Worm (Caenorhabditis elegans) whole organism, late embryonic: ENCODE measurements around the gene flp-14.

Experiments
- F13H6.1 ChIP-seq: sonication (generic microtip); optimal IDR thresholded peaks from 2 replicates; lab custom pipeline; 2016; ENCODE audit warnings: missing genetic modification characterization, missing compliant biosample characterization
- ama-1 ChIP-seq: fragments of 150-350 bp; optimal IDR thresholded peaks from 2 replicates; lab custom pipeline; 2014
- ceh-14 ChIP-seq: sonication (generic microtip); optimal IDR thresholded peaks from 2 replicates; lab custom pipeline; 2016; ENCODE audit warnings: missing genotype, missing genetic modification characterization, missing compliant biosample characterization
- ceh-18 ChIP-seq: sonication (generic microtip); optimal IDR thresholded peaks from 2 replicates; lab custom pipeline; 2016; ENCODE audit warnings: missing genetic modification characterization, missing compliant biosample characterization
- ceh-2 ChIP-seq: sonication (generic microtip); optimal IDR thresholded peaks from 2 replicates; lab custom pipeline; 2016; ENCODE audit warnings: missing genotype, missing genetic modification characterization, missing compliant biosample characterization
- ceh-22 ChIP-seq: sonication (generic microtip); optimal IDR thresholded peaks from 2 replicates; lab custom pipeline; 2017; ENCODE audit warnings: missing biosample characterization, missing genetic modification characterization
- ceh-31 ChIP-seq: sonication (generic microtip); optimal IDR thresholded peaks from 2 replicates; lab custom pipeline; 2016; ENCODE audit warnings: missing genetic modification characterization, missing compliant biosample characterization
- ceh-34 ChIP-seq: sonication (generic microtip); optimal IDR thresholded peaks from 2 replicates; lab custom pipeline; 2016; ENCODE audit warnings: mild to moderate bottlenecking, missing genetic modification characterization, missing compliant biosample characterization
- ceh-45 ChIP-seq: fragments of 200-800 bp; sonication (Bioruptor generic); IDR thresholded peaks from 2 replicates; pipeline ENCODE4 v1.3.6; 2022; ENCODE audit warnings: missing genetic modification reagents, missing genetic modification characterization, missing compliant biosample characterization
- elt-4 ChIP-seq: sonication (generic microtip); optimal IDR thresholded peaks from 2 replicates; lab custom pipeline; 2016; ENCODE audit warnings: missing genetic modification characterization, missing compliant biosample characterization
- ets-4 ChIP-seq: sonication (generic microtip); optimal IDR thresholded peaks from 2 replicates; lab custom pipeline; 2016; ENCODE audit warnings: missing genetic modification characterization, missing compliant biosample characterization
- eyg-1 ChIP-seq: sonication (generic microtip); optimal IDR thresholded peaks from 2 replicates; lab custom pipeline; 2016; ENCODE audit warnings: missing genotype, missing genetic modification characterization, missing compliant biosample characterization
- fax-1 ChIP-seq: sonication (generic microtip); optimal IDR thresholded peaks from 2 replicates; lab custom pipeline; 2016; ENCODE audit warnings: missing genotype, missing genetic modification characterization, missing compliant biosample characterization
- fkh-6 ChIP-seq: sonication (generic microtip); optimal IDR thresholded peaks from 2 replicates; lab custom pipeline; 2016; ENCODE audit warnings: missing genetic modification characterization, missing compliant biosample characterization
- gmeb-2 ChIP-seq: sonication (generic microtip); optimal IDR thresholded peaks from 2 replicates; lab custom pipeline; 2016; ENCODE audit warnings: missing genetic modification characterization, inconsistent platforms, missing compliant biosample characterization
- hlh-13 ChIP-seq: fragments of 200-800 bp; sonication (Bioruptor generic); optimal IDR thresholded peaks from 2 replicates; lab custom pipeline; 2018; ENCODE audit warnings: mild to moderate bottlenecking, missing genetic modification characterization, missing compliant biosample characterization
- hlh-15 ChIP-seq: sonication (generic microtip); optimal IDR thresholded peaks from 2 replicates; lab custom pipeline; 2016; ENCODE audit warnings: missing genetic modification characterization, missing compliant biosample characterization
- hlh-8 ChIP-seq: sonication (generic microtip); optimal IDR thresholded peaks from 2 replicates; lab custom pipeline; 2016; ENCODE audit warnings: missing genotype, missing genetic modification characterization, missing compliant biosample characterization
- lim-6 ChIP-seq: sonication (generic microtip); optimal IDR thresholded peaks from 2 replicates; lab custom pipeline; 2016; ENCODE audit warnings: missing genetic modification characterization, missing compliant biosample characterization
- nfya-1 ChIP-seq: sonication (generic microtip); optimal IDR thresholded peaks from 2 replicates; lab custom pipeline; 2017; ENCODE audit warnings: missing genetic modification characterization, mild to moderate bottlenecking, missing compliant biosample characterization, antibody characterized with exemption, moderate library complexity
- nhr-11 ChIP-seq: fragments of 150-350 bp; optimal IDR thresholded peaks from 2 replicates; lab custom pipeline; 2014; ENCODE audit warnings: missing biosample characterization, missing genetic modification characterization
- pat-9 ChIP-seq: fragments of 200-800 bp; sonication (Bioruptor generic); optimal IDR thresholded peaks from 2 replicates; lab custom pipeline; 2018; ENCODE audit warnings: mild to moderate bottlenecking, missing genetic modification characterization, moderate library complexity, missing compliant biosample characterization
- pax-1 ChIP-seq: fragments of 150-350 bp; optimal IDR thresholded peaks from 2 replicates; lab custom pipeline; 2014; ENCODE audit warnings: missing biosample characterization, missing genetic modification characterization
- pha-2 ChIP-seq: sonication (generic microtip); optimal IDR thresholded peaks from 2 replicates; lab custom pipeline; 2017; ENCODE audit warnings: mild to moderate bottlenecking, missing genetic modification characterization, missing compliant biosample characterization
- pqm-1 ChIP-seq: sonication (generic microtip); optimal IDR thresholded peaks from 2 replicates; lab custom pipeline; 2016; ENCODE audit warnings: missing genetic modification characterization, missing compliant biosample characterization
- pros-1 ChIP-seq: fragments of 150-350 bp; optimal IDR thresholded peaks from 2 replicates; lab custom pipeline; 2014; ENCODE audit warnings: missing biosample characterization, missing genetic modification reagents, missing genetic modification characterization
- ref-2 ChIP-seq: sonication (generic microtip); optimal IDR thresholded peaks from 2 replicates; lab custom pipeline; 2016; ENCODE audit warnings: missing genetic modification characterization, missing compliant biosample characterization
- sdc-2 ChIP-seq: sonication (generic microtip); optimal IDR thresholded peaks from 2 replicates; lab custom pipeline; 2016; ENCODE audit warnings: missing genotype, missing genetic modification characterization, missing compliant biosample characterization
- syd-9 ChIP-seq: sonication (generic microtip); optimal IDR thresholded peaks from 2 replicates; lab custom pipeline; 2016; ENCODE audit warnings: mild to moderate bottlenecking, missing genetic modification characterization, moderate library complexity, missing compliant biosample characterization
- tbx-2 ChIP-seq: sonication (generic microtip); optimal IDR thresholded peaks from 2 replicates; lab custom pipeline; 2016; ENCODE audit warnings: missing genetic modification characterization, missing compliant biosample characterization
- unc-3 ChIP-seq, 2 experiments: fragments of 200-800 bp in 1 of 2; sonication (Bioruptor generic) in 1 of 2; sonication (generic microtip) in 1 of 2; conservative IDR thresholded peaks in 1 of 2; optimal IDR thresholded peaks in 1 of 2; 2 replicates each; pipeline versions ENCODE4 v1.3.6 to Lab custom; 2016 to 2022; ENCODE audit warnings: missing compliant biosample characterization in 2 of 2, missing genetic modification characterization in 2 of 2, missing genetic modification reagents in 1 of 2
- unc-42 ChIP-seq: sonication (generic microtip); optimal IDR thresholded peaks from 2 replicates; lab custom pipeline; 2016; ENCODE audit warnings: missing genotype, missing genetic modification characterization, missing compliant biosample characterization
- unc-86 ChIP-seq: sonication (generic microtip); optimal IDR thresholded peaks from 2 replicates; lab custom pipeline; 2016; ENCODE audit warnings: missing genetic modification characterization, missing compliant biosample characterization

Gene flp-14

DNA sequence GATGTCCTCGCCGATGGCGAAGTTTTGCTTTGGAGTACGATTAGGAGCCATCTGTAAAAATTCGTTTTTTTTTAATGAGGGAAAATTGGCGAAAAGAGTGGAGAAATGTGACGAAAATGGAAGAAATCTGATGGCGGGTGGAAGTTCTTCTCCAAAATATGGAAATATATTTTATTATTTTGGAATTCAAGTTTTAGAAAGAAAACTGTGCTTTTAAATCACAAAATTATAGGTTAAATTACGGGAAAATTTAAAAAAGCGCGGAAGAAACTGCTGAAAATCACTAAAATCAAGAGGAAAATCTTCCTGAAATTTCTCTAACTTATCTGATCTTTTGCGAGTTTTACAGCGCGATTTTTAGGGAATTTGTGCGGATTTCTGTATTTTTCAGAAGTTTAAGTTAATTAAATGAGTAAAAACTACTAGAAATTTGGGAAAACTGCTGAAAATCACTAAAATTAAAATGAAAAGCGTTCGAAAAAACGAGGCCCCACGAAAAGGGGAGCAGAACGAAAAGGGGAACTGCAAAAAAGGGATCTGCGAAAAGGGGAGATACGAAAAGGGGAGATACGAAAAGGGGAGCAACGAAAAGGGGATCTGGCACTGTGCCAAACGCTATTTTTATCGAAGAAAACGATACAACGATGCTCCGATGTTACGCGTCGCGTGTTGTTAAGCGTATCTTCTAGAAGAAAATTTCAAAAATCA is 32.6 kb upstream of the flp-14 start, which contains the start of the genes cec-7 and enu-3.5:
TSS of gene cec-7 (minus strand) at position 51 of the 708 bp plus-strand sequence.
TSS of gene enu-3.5 (plus strand) at position 670 of the 708 bp plus-strand sequence.
- TF ChIP-seq tbx-2 (tag; lab: Kevin White, UChicago) (peak; percentile 43), unc-3 (GFP tag; conservative IDR thresholded peaks at IDR 0.05; lab: Robert Waterston, UW) (no peak), unc-3 (tag; optimal IDR thresholded peaks at IDR 0.05; lab: Kevin White, UChicago) (no peak), ref-2 (peak; percentile 15), ceh-31 (peak; percentile 66)

DNA sequence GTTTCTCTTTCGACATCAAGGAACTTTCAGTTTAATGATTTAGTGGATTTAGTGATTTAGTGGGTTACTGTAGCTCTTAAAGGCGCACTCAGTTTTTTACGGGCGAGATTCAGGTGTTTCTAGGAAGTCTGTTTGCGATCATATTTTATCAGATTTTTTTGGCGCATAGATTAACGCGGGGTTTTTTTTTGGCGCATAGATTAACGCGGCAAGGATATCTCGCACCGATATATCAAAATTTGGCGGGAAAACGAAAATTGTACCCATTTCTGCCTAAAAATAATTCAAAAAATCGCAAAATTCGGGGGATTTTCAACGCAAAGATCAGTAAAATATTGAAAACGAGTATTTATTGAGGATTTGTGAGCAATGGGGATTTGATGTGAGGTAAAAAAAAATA is 29.6 kb upstream of the flp-14 start:
- TF ChIP-seq ama-1 (no peak), nfya-1 (tag; lab: Kevin White, UChicago) (no peak), pax-1 (tag; lab: Kevin White, UChicago) (no peak), ceh-14 (tag; lab: Kevin White, UChicago) (no peak), hlh-15 (tag; lab: Kevin White, UChicago) (no peak), ceh-45 (GFP tag; lab: Robert Waterston, UW) (no peak), syd-9 (tag; lab: Kevin White, UChicago) (no peak), gmeb-2 (tag; lab: Kevin White, UChicago) (no peak), nhr-11 (no peak)

DNA sequence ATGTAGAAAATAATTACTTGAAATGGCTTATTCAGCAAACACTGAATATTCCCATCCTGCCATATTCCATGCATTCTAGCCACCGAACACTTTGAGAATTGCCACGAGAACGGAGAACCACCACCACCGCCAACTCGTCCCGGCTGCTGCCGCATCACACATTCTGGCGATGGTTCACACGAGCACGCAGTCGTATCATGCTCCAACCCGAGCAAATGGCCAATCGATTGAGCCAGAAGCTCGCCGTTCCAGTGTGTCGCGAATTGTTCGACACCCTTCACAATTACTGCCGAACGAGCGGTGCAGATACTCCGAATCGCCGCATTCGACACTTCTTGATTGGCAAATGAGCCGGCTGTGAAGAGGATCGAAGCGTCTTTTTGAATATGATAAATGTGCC is 25.2 kb upstream of the flp-14 start:
- TF ChIP-seq eyg-1 (tag; lab: Kevin White, UChicago) (no peak), ceh-45 (GFP tag; lab: Robert Waterston, UW) (no peak)

DNA sequence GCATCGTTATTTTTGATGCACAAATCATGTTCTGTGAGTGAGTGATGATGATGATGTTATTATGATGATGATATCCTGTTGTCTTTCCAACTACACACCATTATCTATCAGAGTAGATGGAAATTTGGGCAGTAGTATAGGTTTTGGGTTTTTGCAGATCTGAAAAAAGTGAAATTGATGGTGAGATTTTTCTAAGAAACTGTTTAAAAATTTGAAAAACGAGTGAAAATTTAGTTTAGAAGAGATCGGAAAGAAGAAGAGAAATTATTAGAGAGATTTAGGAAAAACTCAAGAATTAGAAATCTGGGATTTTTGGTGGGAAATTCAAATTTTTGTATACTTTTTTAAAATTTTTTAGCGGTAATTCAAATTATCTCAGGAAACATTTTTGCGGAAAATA is 18.7 kb upstream of the flp-14 start, which contains the start of the genes Y37D8A.29 and unc-71:
TSS of gene Y37D8A.29 (minus strand) at position 101 of the 400 bp plus-strand sequence.
TSS of gene unc-71 (minus strand) at position 159 of the 400 bp plus-strand sequence.
- TF ChIP-seq ceh-34 (tag; lab: Kevin White, UChicago) (no peak), nhr-11 (no peak), ets-4 (no peak), F13H6.1 (tag; lab: Kevin White, UChicago) (no peak), ceh-18 (tag; lab: Kevin White, UChicago) (no peak), hlh-13 (GFP tag; lab: Kevin White, UChicago) (no peak), elt-4 (tag; lab: Kevin White, UChicago) (no peak), eyg-1 (tag; lab: Kevin White, UChicago) (no peak), ceh-14 (tag; lab: Kevin White, UChicago) (no peak), sdc-2 (tag; lab: Kevin White, UChicago) (no peak), unc-86 (no peak), ceh-22 (tag; lab: Kevin White, UChicago) (no peak), pat-9 (no peak), pqm-1 (tag; lab: Kevin White, UChicago) (no peak), pros-1 (tag; lab: Kevin White, UChicago) (no peak), ama-1 (no peak), fax-1 (tag; lab: Kevin White, UChicago) (no peak), ceh-2 (tag; lab: Kevin White, UChicago) (no peak), hlh-8 (tag; lab: Kevin White, UChicago) (no peak), ceh-45 (GFP tag; lab: Robert Waterston, UW) (no peak)

DNA sequence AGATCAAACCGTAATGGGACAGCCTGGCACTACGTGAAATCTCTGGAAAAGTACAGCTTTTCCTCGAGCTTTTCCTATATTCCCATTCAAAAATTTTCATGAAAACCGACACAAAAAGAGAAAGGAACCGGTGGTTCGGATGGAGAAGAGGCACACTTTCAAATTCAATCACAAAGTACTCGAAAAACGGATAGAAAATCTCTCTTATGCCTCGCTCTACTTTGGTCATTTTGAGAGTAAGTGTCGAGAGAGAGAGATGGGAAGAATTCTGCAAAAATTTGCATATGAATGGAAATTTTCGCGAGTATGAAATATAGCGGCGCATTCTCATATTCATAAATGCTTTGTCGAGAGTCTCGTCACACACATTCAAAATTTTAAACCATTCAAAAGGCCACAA is 17.5 kb upstream of the flp-14 start:
- TF ChIP-seq fkh-6 (tag; lab: Kevin White, UChicago) (no peak), elt-4 (tag; lab: Kevin White, UChicago) (no peak), unc-42 (tag; lab: Kevin White, UChicago) (peak; percentile 53), lim-6 (tag; lab: Kevin White, UChicago) (no peak), pha-2 (no peak)
